Worm (Caenorhabditis elegans) whole organism, late embryonic: ENCODE data around the gene T04B8.1.

ENCODE experiments used
- C08G9.2 ChIP-seq: sonication (generic microtip); optimal IDR thresholded peaks from 2 replicates; lab custom pipeline; 2016; ENCODE audit warnings: mild to moderate bottlenecking, missing genetic modification characterization, moderate library complexity, missing compliant biosample characterization
- C38D4.7 ChIP-seq: fragments of 200-800 bp; sonication (Bioruptor generic); optimal IDR thresholded peaks from 2 replicates; lab custom pipeline; 2018; ENCODE audit warnings: mild to moderate bottlenecking, missing genetic modification characterization, moderate library complexity, missing compliant biosample characterization
- F13H6.1 ChIP-seq: sonication (generic microtip); optimal IDR thresholded peaks from 2 replicates; lab custom pipeline; 2016; ENCODE audit warnings: missing genetic modification characterization, missing compliant biosample characterization
- T23F11.4 ChIP-seq: fragments of 200-800 bp; sonication (Bioruptor generic); optimal IDR thresholded peaks from 2 replicates; lab custom pipeline; 2018; ENCODE audit warnings: mild to moderate bottlenecking, missing genetic modification characterization, missing compliant biosample characterization
- ceh-14 ChIP-seq: sonication (generic microtip); optimal IDR thresholded peaks from 2 replicates; lab custom pipeline; 2016; ENCODE audit warnings: missing genotype, missing genetic modification characterization, missing compliant biosample characterization
- ceh-19 ChIP-seq: fragments of 200-800 bp; sonication (Bioruptor generic); optimal IDR thresholded peaks from 2 replicates; lab custom pipeline; 2018; ENCODE audit warnings: mild to moderate bottlenecking, missing genetic modification characterization, missing compliant biosample characterization
- ceh-22 ChIP-seq: sonication (generic microtip); optimal IDR thresholded peaks from 2 replicates; lab custom pipeline; 2017; ENCODE audit warnings: missing biosample characterization, missing genetic modification characterization
- ceh-30 ChIP-seq: fragments of 150-350 bp; optimal IDR thresholded peaks from 2 replicates; lab custom pipeline; 2014; ENCODE audit warnings: missing biosample characterization, missing genetic modification characterization
- ceh-31 ChIP-seq: sonication (generic microtip); optimal IDR thresholded peaks from 2 replicates; lab custom pipeline; 2016; ENCODE audit warnings: missing genetic modification characterization, missing compliant biosample characterization
- ceh-34 ChIP-seq: sonication (generic microtip); optimal IDR thresholded peaks from 2 replicates; lab custom pipeline; 2016; ENCODE audit warnings: mild to moderate bottlenecking, missing genetic modification characterization, missing compliant biosample characterization
- ceh-45 ChIP-seq: fragments of 200-800 bp; sonication (Bioruptor generic); IDR thresholded peaks from 2 replicates; pipeline ENCODE4 v1.3.6; 2022; ENCODE audit warnings: missing genetic modification reagents, missing genetic modification characterization, missing compliant biosample characterization
- ceh-48 ChIP-seq: sonication (generic microtip); optimal IDR thresholded peaks from 2 replicates; lab custom pipeline; 2016; ENCODE audit warnings: missing genetic modification characterization, inconsistent platforms, missing compliant biosample characterization
- ceh-6 ChIP-seq: fragments of 200-800 bp; sonication (Bioruptor generic); optimal IDR thresholded peaks from 2 replicates; lab custom pipeline; 2018; ENCODE audit warnings: mild to moderate bottlenecking, missing genetic modification characterization, missing compliant biosample characterization
- ceh-9 ChIP-seq: sonication (generic microtip); optimal IDR thresholded peaks from 2 replicates; lab custom pipeline; 2016; ENCODE audit warnings: mild to moderate bottlenecking, missing genetic modification characterization, inconsistent platforms, missing compliant biosample characterization
- fax-1 ChIP-seq: sonication (generic microtip); optimal IDR thresholded peaks from 2 replicates; lab custom pipeline; 2016; ENCODE audit warnings: missing genotype, missing genetic modification characterization, missing compliant biosample characterization
- gmeb-2 ChIP-seq: sonication (generic microtip); optimal IDR thresholded peaks from 2 replicates; lab custom pipeline; 2016; ENCODE audit warnings: missing genetic modification characterization, inconsistent platforms, missing compliant biosample characterization
- hlh-15 ChIP-seq: sonication (generic microtip); optimal IDR thresholded peaks from 2 replicates; lab custom pipeline; 2016; ENCODE audit warnings: missing genetic modification characterization, missing compliant biosample characterization
- hlh-6 ChIP-seq: sonication (generic microtip); optimal IDR thresholded peaks from 2 replicates; lab custom pipeline; 2016; ENCODE audit warnings: missing genotype, missing genetic modification characterization, missing compliant biosample characterization
- lim-6 ChIP-seq: sonication (generic microtip); optimal IDR thresholded peaks from 2 replicates; lab custom pipeline; 2016; ENCODE audit warnings: missing genetic modification characterization, missing compliant biosample characterization
- lin-11 ChIP-seq: fragments of 200-800 bp; sonication (Bioruptor generic); optimal IDR thresholded peaks from 2 replicates; lab custom pipeline; 2018; ENCODE audit warnings: mild to moderate bottlenecking, missing genetic modification characterization, missing compliant biosample characterization
- mec-3 ChIP-seq: sonication (generic microtip); optimal IDR thresholded peaks from 2 replicates; lab custom pipeline; 2016; ENCODE audit warnings: borderline replicate concordance, missing genetic modification characterization, missing compliant biosample characterization
- nfya-1 ChIP-seq: sonication (generic microtip); optimal IDR thresholded peaks from 2 replicates; lab custom pipeline; 2017; ENCODE audit warnings: missing genetic modification characterization, mild to moderate bottlenecking, missing compliant biosample characterization, antibody characterized with exemption, moderate library complexity
- nhr-11 ChIP-seq: fragments of 150-350 bp; optimal IDR thresholded peaks from 2 replicates; lab custom pipeline; 2014; ENCODE audit warnings: missing biosample characterization, missing genetic modification characterization
- nhr-232 ChIP-seq: sonication (generic microtip); optimal IDR thresholded peaks from 2 replicates; lab custom pipeline; 2016; ENCODE audit warnings: missing genetic modification characterization, missing compliant biosample characterization
- npax-4 ChIP-seq: sonication (generic microtip); optimal IDR thresholded peaks from 2 replicates; lab custom pipeline; 2016; ENCODE audit warnings: missing genetic modification characterization, missing compliant biosample characterization
- pax-1 ChIP-seq: fragments of 150-350 bp; optimal IDR thresholded peaks from 2 replicates; lab custom pipeline; 2014; ENCODE audit warnings: missing biosample characterization, missing genetic modification characterization
- pha-4 ChIP-seq: fragments of 150-350 bp; optimal IDR thresholded peaks from 2 replicates; lab custom pipeline; 2018; ENCODE audit warnings: missing biosample characterization, missing genetic modification reagents, missing genetic modification characterization
- pqm-1 ChIP-seq: sonication (generic microtip); optimal IDR thresholded peaks from 2 replicates; lab custom pipeline; 2016; ENCODE audit warnings: missing genetic modification characterization, missing compliant biosample characterization
- sdc-2 ChIP-seq: sonication (generic microtip); optimal IDR thresholded peaks from 2 replicates; lab custom pipeline; 2016; ENCODE audit warnings: missing genotype, missing genetic modification characterization, missing compliant biosample characterization
- sox-4 ChIP-seq: sonication (generic microtip); optimal IDR thresholded peaks from 2 replicates; lab custom pipeline; 2017; ENCODE audit warnings: mild to moderate bottlenecking, missing genetic modification characterization, inconsistent platforms, missing compliant biosample characterization
- tbx-7 ChIP-seq: sonication (generic microtip); optimal IDR thresholded peaks from 2 replicates; lab custom pipeline; 2016; ENCODE audit warnings: missing genotype, missing genetic modification characterization, missing compliant biosample characterization
- ttx-3 ChIP-seq: sonication (generic microtip); optimal IDR thresholded peaks from 2 replicates; lab custom pipeline; 2016; ENCODE audit warnings: missing genetic modification reagents, missing genetic modification characterization, missing compliant biosample characterization
- unc-3 ChIP-seq, 2 experiments: fragments of 200-800 bp in 1 of 2; sonication (Bioruptor generic) in 1 of 2; sonication (generic microtip) in 1 of 2; conservative IDR thresholded peaks in 1 of 2; optimal IDR thresholded peaks in 1 of 2; 2 replicates each; pipeline versions ENCODE4 v1.3.6 to Lab custom; 2016 to 2022; ENCODE audit warnings: missing compliant biosample characterization in 2 of 2, missing genetic modification characterization in 2 of 2, missing genetic modification reagents in 1 of 2
- ztf-16 ChIP-seq: sonication (generic microtip); optimal IDR thresholded peaks from 2 replicates; lab custom pipeline; 2017; ENCODE audit warnings: missing genetic modification characterization, missing compliant biosample characterization

The T04B8.1 gene

DNA sequence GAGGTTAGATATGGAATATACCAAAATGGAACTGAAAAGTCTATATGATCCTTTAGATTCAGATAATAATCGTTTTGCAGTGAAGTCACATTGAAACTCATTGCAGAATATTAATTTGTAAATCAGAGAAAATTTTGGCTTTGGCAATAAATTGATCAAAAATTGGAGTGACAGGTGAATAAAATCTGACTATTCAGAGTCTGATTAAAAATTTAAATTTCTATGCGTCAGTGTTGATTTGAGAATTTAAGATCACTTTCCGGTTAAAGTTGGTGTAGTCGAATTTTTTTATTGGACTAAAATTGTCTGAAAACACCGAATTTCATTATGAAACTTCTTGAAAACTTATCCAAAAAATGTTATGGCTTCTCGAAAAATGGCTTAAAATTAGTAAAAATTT is 27.6 kb downstream of the T04B8.1 start, which contains the start of gene sri-45:
Gene sri-45 (minus strand): TSS at position 101 of the 400 bp plus-strand sequence.
- TF ChIP-seq F13H6.1 (tag; lab: Kevin White, UChicago) = no peak
- no peak for TF ChIP-seq ceh-30 (tag; lab: Kevin White, UChicago)
- no peak for TF ChIP-seq ceh-31 (tag; lab: Kevin White, UChicago)
- TF ChIP-seq lim-6 (tag; lab: Kevin White, UChicago) = no peak
- no peak for TF ChIP-seq tbx-7 (tag; lab: Kevin White, UChicago)
- no peak for TF ChIP-seq gmeb-2 (tag; lab: Kevin White, UChicago)
- TF ChIP-seq sdc-2 (tag; lab: Kevin White, UChicago) = no peak
- TF ChIP-seq nhr-11 = no peak
- TF ChIP-seq pqm-1 (tag; lab: Kevin White, UChicago) = no peak
- no peak for TF ChIP-seq lin-11 (tag; lab: Kevin White, UChicago)

ce11 chrII:667864-668263 is 33.8 kb downstream of the T04B8.1 start:
- TF ChIP-seq ceh-6 (GFP tag; lab: Kevin White, UChicago) (no peak), pqm-1 (tag; lab: Kevin White, UChicago) (no peak), gmeb-2 (tag; lab: Kevin White, UChicago) (no peak), lin-11 (tag; lab: Kevin White, UChicago) (no peak), ceh-19 (GFP tag; lab: Kevin White, UChicago) (no peak), nhr-232 (tag; lab: Kevin White, UChicago) (no peak), hlh-15 (tag; lab: Kevin White, UChicago) (no peak), hlh-6 (no peak), ttx-3 (tag; lab: Kevin White, UChicago) (no peak), ceh-9 (tag; lab: Kevin White, UChicago) (no peak), ceh-22 (tag; lab: Kevin White, UChicago) (no peak), ceh-45 (GFP tag; lab: Robert Waterston, UW) (no peak), fax-1 (tag; lab: Kevin White, UChicago) (no peak), ceh-14 (tag; lab: Kevin White, UChicago) (no peak), nfya-1 (tag; lab: Kevin White, UChicago) (no peak), nhr-11 (no peak), ztf-16 (tag; lab: Kevin White, UChicago) (no peak), tbx-7 (tag; lab: Kevin White, UChicago) (no peak), unc-3 (GFP tag; conservative IDR thresholded peaks at IDR 0.05; lab: Robert Waterston, UW) (no peak), unc-3 (tag; optimal IDR thresholded peaks at IDR 0.05; lab: Kevin White, UChicago) (no peak), npax-4 (tag; lab: Kevin White, UChicago) (no peak)

DNA sequence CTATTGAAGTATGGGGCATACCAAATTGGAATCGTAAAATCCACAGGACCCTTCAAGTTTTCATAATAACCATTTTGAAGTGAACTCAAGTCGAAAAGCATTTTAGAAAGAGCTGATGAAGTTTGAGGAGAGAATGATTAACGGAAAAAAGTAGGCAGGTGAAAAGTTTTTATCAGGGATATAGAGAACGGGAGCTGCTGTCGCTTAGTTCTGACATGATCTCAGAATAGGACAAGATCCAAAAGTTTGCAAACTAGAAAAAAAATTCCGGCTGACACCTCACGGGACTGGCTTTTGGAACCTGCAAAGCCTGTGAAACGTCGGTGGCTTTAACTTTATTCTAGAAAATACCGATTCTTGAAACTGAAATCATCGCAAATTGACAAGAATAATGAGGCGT is 36.9 kb downstream of the T04B8.1 start, which contains the start of gene sri-46:
Gene sri-46 (minus strand): TSS at position 101 of the 400 bp plus-strand sequence.
- no peak for TF ChIP-seq ceh-22 (tag; lab: Kevin White, UChicago)
- no peak for TF ChIP-seq pax-1 (tag; lab: Kevin White, UChicago)
- no peak for TF ChIP-seq nfya-1 (tag; lab: Kevin White, UChicago)
- TF ChIP-seq ceh-34 (tag; lab: Kevin White, UChicago) = no peak
- no peak for TF ChIP-seq F13H6.1 (tag; lab: Kevin White, UChicago)
- TF ChIP-seq pqm-1 (tag; lab: Kevin White, UChicago) = no peak
- no peak for TF ChIP-seq ceh-45 (GFP tag; lab: Robert Waterston, UW)
- TF ChIP-seq ceh-48 (tag; lab: Kevin White, UChicago) = no peak
- no peak for TF ChIP-seq C38D4.7 (GFP tag; lab: Kevin White, UChicago)
- TF ChIP-seq fax-1 (tag; lab: Kevin White, UChicago) = no peak
- no peak for TF ChIP-seq mec-3
- no peak for TF ChIP-seq ceh-31 (tag; lab: Kevin White, UChicago)
- no peak for TF ChIP-seq pha-4 (tag; lab: Kevin White, UChicago)
- no peak for TF ChIP-seq ceh-6 (GFP tag; lab: Kevin White, UChicago)
- TF ChIP-seq C08G9.2 (tag; lab: Kevin White, UChicago) = no peak
- TF ChIP-seq ceh-9 (tag; lab: Kevin White, UChicago) = no peak
- TF ChIP-seq hlh-15 (tag; lab: Kevin White, UChicago) = no peak

- no peak for TF ChIP-seq sox-4 (tag; lab: Kevin White, UChicago)
- no peak for TF ChIP-seq T23F11.4
Measured at ce11 chrII:674116-674515, 40.0 kb downstream of the T04B8.1 start, which contains the start of gene Y39F10C.3. Gene Y39F10C.3, plus strand, starts transcription at chrII:674416.
